Worm (Caenorhabditis elegans): Measurements from ENCODE around the gene sms-5.

The sms-5 gene

ce11 chrII:475890-476420 is 19.3 kb upstream of the sms-5 start, which contains the start of gene nsun-1 (continued):
- TF ChIP-seq mes-2 (tag; optimal IDR thresholded peaks at IDR 0.05; ENCODE audit: poor library complexity, severe bottlenecking) (peak; percentile 94), ztf-11 (tag; optimal IDR thresholded peaks at IDR 0.05) (no peak), attf-4 (tag; optimal IDR thresholded peaks at IDR 0.05) (no peak), snpc-4 (tag; optimal IDR thresholded peaks at IDR 0.05) (no peak), nhr-237 (tag; optimal IDR thresholded peaks at IDR 0.05) (no peak), dmd-8 (GFP tag; IDR thresholded peaks at IDR 0.05) (no peak), spr-3 (GFP tag; optimal IDR thresholded peaks at IDR 0.05) (no peak), zfp-3 (GFP tag; conservative IDR thresholded peaks at IDR 0.05) (no peak), hmg-1.1 (GFP tag; IDR thresholded peaks at IDR 0.05) (0 out of 2 replicates have a peak, but pooled peaks have one; percentile 48), F49E8.2 (tag; optimal IDR thresholded peaks at IDR 0.05; ENCODE audit: borderline replicate concordance) (no peak), mdl-1 (tag; optimal IDR thresholded peaks at IDR 0.05) (no peak), spr-1 (tag; optimal IDR thresholded peaks at IDR 0.05) (no peak), lsy-2 (tag; optimal IDR thresholded peaks at IDR 0.05) (peak in 1 of 2 experiments; percentile 62), set-16 (GFP tag; IDR thresholded peaks at IDR 0.05) (no peak), nhr-48 (tag; optimal IDR thresholded peaks at IDR 0.05) (no peak), ceh-44 (GFP tag; IDR thresholded peaks at IDR 0.05) (no peak), T20F7.1 (GFP tag; optimal IDR thresholded peaks at IDR 0.05) (no peak), dpl-1 (GFP tag; optimal IDR thresholded peaks at IDR 0.05) (peak; percentile 40), nhr-10 (tag; optimal IDR thresholded peaks at IDR 0.05) (no peak), madf-9 (GFP tag; conservative IDR thresholded peaks at IDR 0.05) (no peak), Y105C5A.15 (GFP tag; IDR thresholded peaks at IDR 0.05) (no peak), hlh-11 (tag; optimal IDR thresholded peaks at IDR 0.05) (peak; percentile 1), dve-1 (tag; optimal IDR thresholded peaks at IDR 0.05; ENCODE audit: insufficient read depth) (no peak), nhr-76 (tag; optimal IDR thresholded peaks at IDR 0.05) (no peak), nhr-11 (tag; optimal IDR thresholded peaks at IDR 0.05) (no peak), zip-2 (tag; optimal IDR thresholded peaks at IDR 0.05) (no peak), nhr-25 (tag; optimal IDR thresholded peaks at IDR 0.05; ENCODE audit: borderline replicate concordance, insufficient read depth) (no peak), lin-38 (GFP tag; IDR thresholded peaks at IDR 0.05) (peak; percentile 94), rbr-2 (tag; optimal IDR thresholded peaks at IDR 0.05) (peak; percentile 33), pqm-1 (tag; optimal IDR thresholded peaks at IDR 0.05) (no peak), lin-15B (tag; optimal IDR thresholded peaks at IDR 0.05) (no peak), ztf-7 (tag; optimal IDR thresholded peaks at IDR 0.05) (no peak), fos-1 (tag; optimal IDR thresholded peaks at IDR 0.05) (no peak), ceh-32 (tag; optimal IDR thresholded peaks at IDR 0.05; ENCODE audit: poor library complexity) (no peak), lir-3 (tag; optimal IDR thresholded peaks at IDR 0.05) (no peak), dmd-6 (GFP tag; IDR thresholded peaks at IDR 0.05) (0 out of 2 replicates have a peak, but pooled peaks have one; percentile 21), hlh-30 (tag; optimal IDR thresholded peaks at IDR 0.05; ENCODE audit: insufficient read depth) (peak; percentile 5), ZK337.2 (GFP tag; IDR thresholded peaks at IDR 0.05) (0 out of 2 replicates have a peak, but pooled peaks have one; percentile 11), nhr-102 (tag; optimal IDR thresholded peaks at IDR 0.05) (no peak), madf-5 (GFP tag; IDR thresholded peaks at IDR 0.05) (no peak), zfp-2 (tag; optimal IDR thresholded peaks at IDR 0.05) (no peak), snpc-1.2 (GFP tag; IDR thresholded peaks at IDR 0.05) (no peak), hif-1 (tag; optimal IDR thresholded peaks at IDR 0.05) (peak in 1 of 2 experiments; percentile 78), unc-62 (GFP tag; optimal IDR thresholded peaks at IDR 0.05 in 1 of 2) (no peak), unc-62 (tag; optimal IDR thresholded peaks at IDR 0.05) (no peak), aly-2 (tag; optimal IDR thresholded peaks at IDR 0.05) (no peak), nhr-41 (GFP tag; IDR thresholded peaks at IDR 0.05) (no peak), dmd-9 (GFP tag; IDR thresholded peaks at IDR 0.05) (no peak), D1046.2 (GFP tag; IDR thresholded peaks at IDR 0.05) (peak; percentile 79), ama-1 (optimal IDR thresholded peaks at IDR 0.05) (no peak), vab-7 (GFP tag; IDR thresholded peaks at IDR 0.05) (no peak)
